Worm (Caenorhabditis elegans) whole organism, L3 larva: Measurements from ENCODE around the gene srlf-30.

Source experiments
- R02D3.7 ChIP-seq: fragments of 150-350 bp; optimal IDR thresholded peaks from 2 replicates; lab custom pipeline; 2014; ENCODE audit warnings: missing biosample characterization, missing genetic modification characterization
- ZK546.5 ChIP-seq: sonication (generic microtip); optimal IDR thresholded peaks from 2 replicates; lab custom pipeline; 2017; ENCODE audit warnings: missing biosample characterization, missing genetic modification characterization
- ama-1 ChIP-seq: fragments of 150-350 bp; optimal IDR thresholded peaks from 2 replicates; lab custom pipeline; 2018
- ceh-16 ChIP-seq: sonication (generic microtip); optimal IDR thresholded peaks from 2 replicates; lab custom pipeline; 2017; ENCODE audit warnings: missing biosample characterization, missing genetic modification characterization
- ceh-28 ChIP-seq: fragments of 150-350 bp; optimal IDR thresholded peaks from 2 replicates; lab custom pipeline; 2014; ENCODE audit warnings: missing biosample characterization, missing genetic modification reagents, missing genetic modification characterization
- ceh-82 ChIP-seq: fragments of 150-350 bp; optimal IDR thresholded peaks from 2 replicates; lab custom pipeline; 2014; ENCODE audit warnings: missing biosample characterization, missing genetic modification characterization
- ceh-9 ChIP-seq: sonication (generic microtip); optimal IDR thresholded peaks from 2 replicates; lab custom pipeline; 2018; ENCODE audit warnings: missing biosample characterization, missing genetic modification characterization
- daf-12 ChIP-seq: fragments of 150-350 bp; optimal IDR thresholded peaks from 2 replicates; lab custom pipeline; 2014; ENCODE audit warnings: missing biosample characterization, missing genetic modification reagents, missing genetic modification characterization
- elt-1 ChIP-seq: fragments of 150-350 bp; optimal IDR thresholded peaks from 2 replicates; lab custom pipeline; 2014; ENCODE audit warnings: missing biosample characterization, missing genetic modification characterization
- elt-2 ChIP-seq: sonication (generic microtip); optimal IDR thresholded peaks from 2 replicates; lab custom pipeline; 2016; ENCODE audit warnings: missing genetic modification reagents, mild to moderate bottlenecking, missing genetic modification characterization, missing compliant biosample characterization
- eor-1 ChIP-seq, 2 experiments: fragments of 150-350 bp; optimal IDR thresholded peaks; 2 replicates each; lab custom pipeline; 2014 to 2018; ENCODE audit warnings: missing biosample characterization in 2 of 2, missing genetic modification characterization in 2 of 2
- fkh-10 ChIP-seq: sonication (generic microtip); optimal IDR thresholded peaks from 2 replicates; lab custom pipeline; 2017; ENCODE audit warnings: missing biosample characterization, missing genetic modification reagents, missing genetic modification characterization
- fkh-2 ChIP-seq: fragments of 150-350 bp; optimal IDR thresholded peaks from 2 replicates; lab custom pipeline; 2014; ENCODE audit warnings: missing biosample characterization, missing genetic modification reagents, missing genetic modification characterization
- fos-1 ChIP-seq: fragments of 150-350 bp; optimal IDR thresholded peaks from 2 replicates; lab custom pipeline; 2014; ENCODE audit warnings: missing biosample characterization, missing genetic modification characterization
- hmg-11 ChIP-seq: sonication (generic microtip); optimal IDR thresholded peaks from 2 replicates; lab custom pipeline; 2016; ENCODE audit warnings: missing genetic modification characterization, missing compliant biosample characterization
- jun-1 ChIP-seq: fragments of 150-350 bp; optimal IDR thresholded peaks from 2 replicates; lab custom pipeline; 2014; ENCODE audit warnings: missing biosample characterization, missing genetic modification reagents, missing genetic modification characterization
- lin-15B ChIP-seq: fragments of 150-350 bp; optimal IDR thresholded peaks from 2 replicates; lab custom pipeline; 2014; ENCODE audit warnings: missing biosample characterization, missing genetic modification characterization
- lin-39 ChIP-seq: fragments of 150-350 bp; optimal IDR thresholded peaks from 2 replicates; lab custom pipeline; 2018; ENCODE audit warnings: missing biosample characterization, missing genetic modification reagents, missing genetic modification characterization
- lsy-12 ChIP-seq: sonication (generic microtip); optimal IDR thresholded peaks from 2 replicates; lab custom pipeline; 2016; ENCODE audit warnings: mild to moderate bottlenecking, missing genetic modification characterization, missing compliant biosample characterization
- mdl-1 ChIP-seq: fragments of 150-350 bp; optimal IDR thresholded peaks from 2 replicates; lab custom pipeline; 2014; ENCODE audit warnings: missing biosample characterization, missing genetic modification characterization
- nfya-1 ChIP-seq: sonication (generic microtip); optimal IDR thresholded peaks from 2 replicates; lab custom pipeline; 2017; ENCODE audit warnings: missing genetic modification characterization, mild to moderate bottlenecking, missing compliant biosample characterization, antibody characterized with exemption, moderate library complexity; ENCODE audit not compliant: insufficient read depth
- nhr-12 ChIP-seq: fragments of 150-350 bp; optimal IDR thresholded peaks from 2 replicates; lab custom pipeline; 2014; ENCODE audit warnings: missing biosample characterization, missing genetic modification characterization
- nhr-23 ChIP-seq: fragments of 150-350 bp; optimal IDR thresholded peaks from 2 replicates; lab custom pipeline; 2014; ENCODE audit warnings: missing biosample characterization, missing genetic modification reagents, missing genetic modification characterization
- nhr-237 ChIP-seq: fragments of 150-350 bp; optimal IDR thresholded peaks from 2 replicates; lab custom pipeline; 2014; ENCODE audit warnings: missing biosample characterization, missing genetic modification characterization
- nhr-25 ChIP-seq: sonication (generic microtip); optimal IDR thresholded peaks from 2 replicates; lab custom pipeline; 2017; ENCODE audit warnings: missing biosample characterization, missing genetic modification characterization
- nhr-28 ChIP-seq: fragments of 150-350 bp; optimal IDR thresholded peaks from 2 replicates; lab custom pipeline; 2014; ENCODE audit warnings: missing biosample characterization, missing genetic modification characterization
- nhr-43 ChIP-seq: sonication (generic microtip); optimal IDR thresholded peaks from 2 replicates; lab custom pipeline; 2016; ENCODE audit warnings: mild to moderate bottlenecking, missing genetic modification characterization, missing compliant biosample characterization; ENCODE audit not compliant: poor library complexity, severe bottlenecking
- nhr-67 ChIP-seq: fragments of 150-350 bp; optimal IDR thresholded peaks from 2 replicates; lab custom pipeline; 2014; ENCODE audit warnings: missing biosample characterization, missing genetic modification characterization
- nhr-77 ChIP-seq: fragments of 150-350 bp; optimal IDR thresholded peaks from 2 replicates; lab custom pipeline; 2014; ENCODE audit warnings: missing biosample characterization, missing genetic modification characterization
- pha-4 ChIP-seq: fragments of 150-350 bp; optimal IDR thresholded peaks from 2 replicates; lab custom pipeline; 2014; ENCODE audit warnings: missing biosample characterization, missing genetic modification reagents, missing genetic modification characterization
- pqm-1 ChIP-seq: fragments of 150-350 bp; optimal IDR thresholded peaks from 2 replicates; lab custom pipeline; 2017; ENCODE audit warnings: missing biosample characterization, missing genetic modification characterization, inconsistent platforms
- sea-2 ChIP-seq: fragments of 150-350 bp; sonication (generic microtip); optimal IDR thresholded peaks from 4 replicates; lab custom pipeline; 2014; ENCODE audit warnings: missing biosample characterization, missing genetic modification reagents, missing genetic modification characterization
- skn-1 ChIP-seq: fragments of 150-350 bp; optimal IDR thresholded peaks from 2 replicates; lab custom pipeline; 2014; ENCODE audit warnings: missing biosample characterization, missing genetic modification characterization
- snpc-4 ChIP-seq: fragments of 150-350 bp; optimal IDR thresholded peaks from 2 replicates; lab custom pipeline; 2014; ENCODE audit warnings: missing biosample characterization, missing genetic modification characterization
- ztf-11 ChIP-seq: fragments of 150-350 bp; optimal IDR thresholded peaks from 2 replicates; lab custom pipeline; 2014; ENCODE audit warnings: missing biosample characterization, missing genetic modification characterization

The srlf-30 gene

DNA sequence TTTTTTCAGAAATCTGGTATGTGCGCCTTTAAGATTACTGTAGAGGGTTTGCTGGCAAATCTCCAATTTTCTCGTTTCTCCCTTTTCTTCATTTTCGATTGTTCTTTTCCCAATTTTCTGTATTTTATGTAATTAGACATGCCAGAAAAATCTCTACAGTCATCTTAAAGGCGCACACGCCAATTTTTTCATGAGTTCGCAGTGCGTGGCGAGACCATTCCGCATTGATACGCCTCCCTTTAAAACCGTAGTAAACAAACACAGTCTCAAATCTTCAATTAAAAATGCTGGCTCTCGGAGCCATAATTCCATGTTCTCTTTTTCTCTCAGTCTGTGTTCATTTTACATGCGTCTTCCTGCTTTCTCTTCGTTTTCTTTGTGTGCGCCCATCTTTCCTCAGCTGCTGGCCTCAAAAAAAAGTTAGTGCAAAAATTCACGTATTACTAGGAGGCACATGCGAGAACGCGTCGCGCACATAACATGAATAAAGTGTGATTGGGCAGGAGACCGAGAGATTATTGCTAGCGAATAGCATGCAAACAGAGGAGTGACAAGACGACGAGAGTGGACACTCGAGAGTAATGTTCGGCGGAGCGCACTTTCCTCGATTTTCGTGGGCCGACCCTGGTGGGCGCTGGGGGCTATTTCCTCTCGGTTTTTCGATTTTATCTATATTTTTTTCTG, 18.8 kb downstream of the srlf-30 start (continued):
- TF ChIP-seq lin-39 (tag; lab: Kevin White, UChicago) (peak; percentile 78), ceh-82 (tag; lab: Kevin White, UChicago) (no peak), lin-15B (tag; lab: Kevin White, UChicago) (peak; percentile 85), eor-1 (tag; optimal IDR thresholded peaks at IDR 0.05; lab: Kevin White, UChicago) (no peak), fkh-2 (tag; lab: Kevin White, UChicago) (no peak)

ce11 chrIV:10919770-10920169, 19.6 kb downstream of the srlf-30 start, which contains the start of gene rbr-2:
rbr-2 (plus strand) TSS chrIV:10920070.
- no peak for TF ChIP-seq fkh-10 (GFP tag; lab: Kevin White, UChicago)
- no peak for TF ChIP-seq nhr-77 (tag; lab: Kevin White, UChicago)
- no peak for TF ChIP-seq nhr-28 (tag; lab: Kevin White, UChicago)
- TF ChIP-seq sea-2 (GFP tag; lab: Kevin White, UChicago) = no peak
- no peak for TF ChIP-seq skn-1 (tag; lab: Kevin White, UChicago)
- no peak for TF ChIP-seq ceh-9 (tag; lab: Kevin White, UChicago)
- TF ChIP-seq ceh-16 (tag; lab: Kevin White, UChicago) = no peak
- no peak for TF ChIP-seq mdl-1 (tag; lab: Kevin White, UChicago)
- TF ChIP-seq, all 47 proteins: peak for 0

ce11 chrIV:10933062-10933552, 32.9 kb downstream of the srlf-30 start, which contains the start of the genes dnc-1 and lsm-7:
dnc-1 (minus strand) TSS chrIV:10933203.
lsm-7 (plus strand) TSS chrIV:10933502.
- TF ChIP-seq nhr-12 (tag; lab: Kevin White, UChicago) = no peak
- TF ChIP-seq daf-12 (tag; lab: Kevin White, UChicago) = no peak
- TF ChIP-seq ceh-9 (tag; lab: Kevin White, UChicago) = no peak
- peak; percentile 39 for TF ChIP-seq jun-1 (tag; lab: Kevin White, UChicago)
- TF ChIP-seq fkh-10 (GFP tag; lab: Kevin White, UChicago) = peak; percentile 57
- no peak for TF ChIP-seq nhr-67
- peak; percentile 72 for TF ChIP-seq lin-39 (tag; lab: Kevin White, UChicago)
- TF ChIP-seq ceh-28 (tag; lab: Kevin White, UChicago) = peak; percentile 77
- no peak for TF ChIP-seq ztf-11 (tag; lab: Kevin White, UChicago)
- peak; percentile 7 for TF ChIP-seq ceh-82 (tag; lab: Kevin White, UChicago)
- TF ChIP-seq nhr-25 (tag; lab: Kevin White, UChicago) = peak; percentile 35
- TF ChIP-seq pha-4 = peak; percentile 88
- no peak for TF ChIP-seq fos-1 (tag; lab: Kevin White, UChicago)
- no peak for TF ChIP-seq eor-1 (tag; optimal IDR thresholded peaks at IDR 0.05; lab: Kevin White, UChicago)
- TF ChIP-seq ZK546.5 = no peak
- TF ChIP-seq nhr-23 = peak; percentile 49
- TF ChIP-seq lsy-12 (tag; lab: Kevin White, UChicago) = peak; percentile 23
- TF ChIP-seq hmg-11 = peak; percentile 63
- no peak for TF ChIP-seq ama-1 (lab: Kevin White, UChicago)
- peak; percentile 28 for TF ChIP-seq elt-2 (tag; lab: Kevin White, UChicago)
- peak; percentile 34 for TF ChIP-seq R02D3.7
- TF ChIP-seq pqm-1 (tag; lab: Kevin White, UChicago) = peak; percentile 16
- TF ChIP-seq elt-1 (tag; lab: Kevin White, UChicago) = peak; percentile 46
- TF ChIP-seq nhr-237 (tag; lab: Kevin White, UChicago) = no peak
- peak; percentile 87 for TF ChIP-seq nfya-1 (tag; lab: Kevin White, UChicago)
- peak; percentile 68 for TF ChIP-seq lin-15B (tag; lab: Kevin White, UChicago)
- peak; percentile 18 for TF ChIP-seq nhr-43 (tag; lab: Kevin White, UChicago)
- peak; percentile 65 for TF ChIP-seq skn-1 (tag; lab: Kevin White, UChicago)
- peak; percentile 79 for TF ChIP-seq snpc-4 (tag; lab: Kevin White, UChicago)
